Worm (Caenorhabditis elegans) whole organism, L1 larva: ENCODE results near the gene C48A7.16.

Source experiments
- C04F5.9 ChIP-seq: sonication (generic microtip); optimal IDR thresholded peaks from 2 replicates; lab custom pipeline; 2016; ENCODE audit warnings: missing genetic modification characterization, missing compliant biosample characterization
- C34B4.2 ChIP-seq: sonication (generic microtip); optimal IDR thresholded peaks from 2 replicates; lab custom pipeline; 2017; ENCODE audit warnings: mild to moderate bottlenecking, missing genetic modification characterization, missing compliant biosample characterization
- F16B12.6 ChIP-seq: fragments of 150-350 bp; optimal IDR thresholded peaks from 2 replicates; lab custom pipeline; 2014; ENCODE audit warnings: missing biosample characterization, missing genetic modification characterization
- alr-1 ChIP-seq: fragments of 200-800 bp; sonication (Bioruptor generic); optimal IDR thresholded peaks from 2 replicates; lab custom pipeline; 2018; ENCODE audit warnings: borderline replicate concordance, mild to moderate bottlenecking, missing genetic modification characterization, missing compliant biosample characterization
- blmp-1 ChIP-seq: fragments of 150-350 bp; optimal IDR thresholded peaks from 2 replicates; lab custom pipeline; 2014; ENCODE audit warnings: missing biosample characterization, missing genetic modification characterization
- ceh-8 ChIP-seq: fragments of 200-800 bp; sonication (Bioruptor generic); optimal IDR thresholded peaks from 2 replicates; lab custom pipeline; 2018; ENCODE audit warnings: mild to moderate bottlenecking, missing genetic modification characterization, moderate library complexity, missing compliant biosample characterization
- ceh-82 ChIP-seq, 3 experiments: fragments of 150-350 bp in 1 of 3; sonication (generic microtip) in 2 of 3; optimal IDR thresholded peaks; 2 replicates each; lab custom pipeline; 2014 to 2017; ENCODE audit warnings: missing biosample characterization in 3 of 3, missing genetic modification characterization in 3 of 3
- ceh-90 ChIP-seq: sonication (generic microtip); optimal IDR thresholded peaks from 2 replicates; lab custom pipeline; 2016; ENCODE audit warnings: missing genetic modification characterization, missing compliant biosample characterization
- dsc-1 ChIP-seq: sonication (generic microtip); optimal IDR thresholded peaks from 2 replicates; lab custom pipeline; 2016; ENCODE audit warnings: mild to moderate bottlenecking, missing genetic modification characterization, missing compliant biosample characterization
- egl-13 ChIP-seq: sonication (generic microtip); optimal IDR thresholded peaks from 2 replicates; lab custom pipeline; 2016; ENCODE audit warnings: missing genotype, missing genetic modification reagents, missing genetic modification characterization, missing compliant biosample characterization
- egl-27 ChIP-seq, 2 experiments: fragments of 150-350 bp in 1 of 2; sonication (generic microtip); optimal IDR thresholded peaks; 3 replicates each; lab custom pipeline; 2017 to 2018; ENCODE audit warnings: missing biosample characterization in 2 of 2, missing genetic modification characterization in 2 of 2, missing genetic modification reagents in 2 of 2
- elt-3 ChIP-seq, 6 experiments: fragments of 150-350 bp in 1 of 6; sonication (generic microtip); optimal IDR thresholded peaks; 2 replicates each; lab custom pipeline; 2017 to 2018; ENCODE audit warnings: missing biosample characterization in 6 of 6, missing genetic modification characterization in 6 of 6, inconsistent platforms in 1 of 6
- ets-5 ChIP-seq: fragments of 200-800 bp; sonication (Bioruptor generic); IDR thresholded peaks from 2 replicates; pipeline ENCODE4 v1.3.6; 2022; ENCODE audit warnings: missing genetic modification characterization, missing compliant biosample characterization
- fkh-10 ChIP-seq: sonication (generic microtip); optimal IDR thresholded peaks from 2 replicates; lab custom pipeline; 2017; ENCODE audit warnings: missing biosample characterization, missing genetic modification reagents, missing genetic modification characterization
- hlh-17 ChIP-seq: fragments of 200-800 bp; sonication (Bioruptor generic); optimal IDR thresholded peaks from 2 replicates; lab custom pipeline; 2018; ENCODE audit warnings: missing genetic modification characterization, mild to moderate bottlenecking, missing compliant biosample characterization, moderate library complexity, borderline replicate concordance
- hpl-2 ChIP-seq: fragments of 150-350 bp; optimal IDR thresholded peaks from 2 replicates; lab custom pipeline; 2014; ENCODE audit warnings: missing biosample characterization, missing genetic modification reagents, missing genetic modification characterization
- irx-1 ChIP-seq: sonication (generic microtip); optimal IDR thresholded peaks from 2 replicates; lab custom pipeline; 2016; ENCODE audit warnings: missing genetic modification characterization, missing compliant biosample characterization
- jun-1 ChIP-seq: fragments of 150-350 bp; optimal IDR thresholded peaks from 2 replicates; lab custom pipeline; 2014; ENCODE audit warnings: missing biosample characterization, missing genetic modification reagents, missing genetic modification characterization
- lin-13 ChIP-seq: fragments of 150-350 bp; optimal IDR thresholded peaks from 2 replicates; lab custom pipeline; 2014; ENCODE audit warnings: missing biosample characterization, missing genetic modification reagents, missing genetic modification characterization
- lin-14 ChIP-seq: fragments of 200-800 bp; sonication (Bioruptor generic); optimal IDR thresholded peaks from 2 replicates; lab custom pipeline; 2018; ENCODE audit warnings: mild to moderate bottlenecking, missing genetic modification characterization, moderate library complexity, missing compliant biosample characterization
- mef-2 ChIP-seq: fragments of 150-350 bp; optimal IDR thresholded peaks from 2 replicates; lab custom pipeline; 2014; ENCODE audit warnings: missing biosample characterization, missing genetic modification characterization
- mep-1 ChIP-seq: fragments of 150-350 bp; optimal IDR thresholded peaks from 2 replicates; lab custom pipeline; 2014; ENCODE audit warnings: missing biosample characterization, missing genetic modification characterization
- nhr-12 ChIP-seq: sonication (generic microtip); optimal IDR thresholded peaks from 2 replicates; lab custom pipeline; 2017; ENCODE audit warnings: missing biosample characterization, missing genetic modification characterization
- nhr-19 ChIP-seq: fragments of 200-800 bp; sonication (Bioruptor generic); conservative IDR thresholded peaks from 2 replicates; pipeline ENCODE4 v1.3.6; 2022; ENCODE audit warnings: missing genetic modification characterization, missing compliant biosample characterization
- nhr-20 ChIP-seq: sonication (generic microtip); optimal IDR thresholded peaks from 2 replicates; lab custom pipeline; 2016; ENCODE audit warnings: mild to moderate bottlenecking, missing genetic modification characterization, missing compliant biosample characterization
- nhr-47 ChIP-seq: sonication (generic microtip); optimal IDR thresholded peaks from 2 replicates; lab custom pipeline; 2016; ENCODE audit warnings: mild to moderate bottlenecking, missing genetic modification characterization, moderate library complexity, missing compliant biosample characterization
- nhr-71 ChIP-seq: sonication (generic microtip); optimal IDR thresholded peaks from 2 replicates; lab custom pipeline; 2016; ENCODE audit warnings: mild to moderate bottlenecking, missing genetic modification characterization, moderate library complexity, missing compliant biosample characterization
- nhr-77 ChIP-seq: fragments of 150-350 bp; optimal IDR thresholded peaks from 2 replicates; lab custom pipeline; 2014; ENCODE audit warnings: missing biosample characterization, missing genetic modification characterization
- pag-3 ChIP-seq: sonication (generic microtip); optimal IDR thresholded peaks from 2 replicates; lab custom pipeline; 2017; ENCODE audit warnings: missing genetic modification characterization, mild to moderate bottlenecking, missing compliant biosample characterization, antibody characterized with exemption, borderline replicate concordance; ENCODE audit not compliant: insufficient read depth
- pqm-1 ChIP-seq: sonication (generic microtip); optimal IDR thresholded peaks from 3 replicates; lab custom pipeline; 2017; ENCODE audit warnings: missing biosample characterization, missing genetic modification characterization
- rnt-1 ChIP-seq: sonication (generic microtip); optimal IDR thresholded peaks from 2 replicates; lab custom pipeline; 2016; ENCODE audit warnings: mild to moderate bottlenecking, missing genetic modification characterization, moderate library complexity, missing compliant biosample characterization
- snpc-4 ChIP-seq: fragments of 150-350 bp; optimal IDR thresholded peaks from 2 replicates; lab custom pipeline; 2014; ENCODE audit warnings: missing biosample characterization, missing genetic modification characterization
- sptf-1 ChIP-seq: fragments of 150-350 bp; optimal IDR thresholded peaks from 2 replicates; lab custom pipeline; 2014; ENCODE audit warnings: missing biosample characterization, missing genetic modification characterization
- swsn-7 ChIP-seq: sonication (generic microtip); optimal IDR thresholded peaks from 2 replicates; lab custom pipeline; 2016; ENCODE audit warnings: missing genetic modification characterization, missing compliant biosample characterization
- tbx-2 ChIP-seq: sonication (generic microtip); optimal IDR thresholded peaks from 2 replicates; lab custom pipeline; 2016; ENCODE audit warnings: missing genetic modification characterization, missing compliant biosample characterization
- unc-98 ChIP-seq: fragments of 200-800 bp; sonication (Bioruptor generic); IDR thresholded peaks from 2 replicates; pipeline ENCODE4 v1.3.6; 2022; ENCODE audit warnings: missing genetic modification characterization, missing compliant biosample characterization
- xbp-1 ChIP-seq: sonication (generic microtip); optimal IDR thresholded peaks from 2 replicates; lab custom pipeline; 2016; ENCODE audit warnings: missing genetic modification characterization, missing compliant biosample characterization
- zag-1 ChIP-seq: fragments of 150-350 bp; optimal IDR thresholded peaks from 2 replicates; lab custom pipeline; 2014; ENCODE audit warnings: missing biosample characterization, missing genetic modification characterization
- zip-4 ChIP-seq: fragments of 200-800 bp; sonication (Bioruptor generic); optimal IDR thresholded peaks from 2 replicates; lab custom pipeline; 2018; ENCODE audit warnings: mild to moderate bottlenecking, missing genetic modification characterization, moderate library complexity, missing compliant biosample characterization
- ztf-11 ChIP-seq, 2 experiments: sonication (generic microtip); optimal IDR thresholded peaks; 2 replicates each; lab custom pipeline; 2016 to 2017; ENCODE audit warnings: missing genetic modification characterization in 2 of 2, missing biosample characterization in 1 of 2, missing compliant biosample characterization in 1 of 2

Gene C48A7.16

ce11 chrIV:7428998-7429397 lies 23.7 kb downstream of the C48A7.16 start (continued):
- no peak for TF ChIP-seq ceh-82 (tag; optimal IDR thresholded peaks at IDR 0.05; lab: Kevin White, UChicago)
- no peak for TF ChIP-seq F16B12.6 (tag; lab: Kevin White, UChicago)
- peak; percentile 82 for TF ChIP-seq rnt-1 (tag; lab: Kevin White, UChicago)

ce11 chrIV:7433858-7434257 lies 28.6 kb downstream of the C48A7.16 start, which contains the start of gene B0496.11:
Gene B0496.11, minus strand, starts transcription at chrIV:7433958.
- no peak for TF ChIP-seq snpc-4 (tag; lab: Kevin White, UChicago)
- TF ChIP-seq, all 84 proteins: peak for 0

DNA sequence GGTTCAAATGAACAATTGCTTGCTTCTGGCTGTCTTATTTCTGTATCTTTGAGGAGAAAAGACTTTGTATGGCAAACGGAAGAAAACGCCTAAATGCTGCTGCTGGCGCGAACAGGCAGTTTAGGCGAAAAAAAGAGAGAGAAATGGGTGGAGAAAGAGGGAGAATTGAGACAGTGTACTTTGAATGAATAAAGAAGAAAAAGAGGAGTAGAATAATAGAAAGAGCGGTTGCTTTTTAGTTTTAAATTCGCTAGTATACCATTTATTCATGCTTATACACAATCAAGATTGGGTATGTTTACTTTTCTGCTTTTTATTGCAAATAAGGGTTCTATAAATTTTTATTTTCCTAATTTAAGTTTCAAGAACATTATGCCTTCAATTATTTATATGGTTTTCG lies 34.1 kb downstream of the C48A7.16 start:
- TF ChIP-seq ceh-90: no peak
- no peak for TF ChIP-seq swsn-7
- no peak for TF ChIP-seq dsc-1
- TF ChIP-seq blmp-1: peak; percentile 8

- TF ChIP-seq ets-5 (GFP tag; lab: Robert Waterston, UW) (no peak), nhr-20 (no peak), pqm-1 (tag; lab: Kevin White, UChicago) (no peak), C34B4.2 (no peak), ceh-82 (tag; optimal IDR thresholded peaks at IDR 0.05; lab: Kevin White, UChicago) (no peak), dsc-1 (no peak), elt-3 (tag; optimal IDR thresholded peaks at IDR 0.05; lab: Kevin White, UChicago) (peak in 4 of 6 experiments; percentile 1 to 77 (median 42)), hlh-17 (GFP tag; lab: Kevin White, UChicago) (no peak), hpl-2 (GFP tag; lab: Kevin White, UChicago) (no peak), ceh-90 (no peak), blmp-1 (peak; percentile 97), nhr-71 (tag; lab: Kevin White, UChicago) (no peak)
Observed at ce11 chrIV:7440238-7440637, 35.0 kb downstream of the C48A7.16 start.

- no peak for TF ChIP-seq egl-13 (tag; lab: Kevin White, UChicago)
- no peak for TF ChIP-seq nhr-19 (GFP tag; lab: Robert Waterston, UW)
- no peak for TF ChIP-seq pag-3
Observed at ce11 chrIV:7445236-7445635, 40.0 kb downstream of the C48A7.16 start, which contains the start of gene valv-1. Gene valv-1, minus strand, starts transcription at chrIV:7445336.

ce11 chrIV:7445995-7446394 lies 40.7 kb downstream of the C48A7.16 start, which contains the start of gene B0496.1:
Gene B0496.1, plus strand, starts transcription at chrIV:7446295.
- no peak for TF ChIP-seq pag-3
- TF ChIP-seq blmp-1: peak; percentile 41
- TF ChIP-seq, all 84 proteins: peak for 1

ce11 chrIV:7447556-7447955 lies 42.3 kb downstream of the C48A7.16 start, which contains the start of gene B0496.2:
Gene B0496.2, plus strand, starts transcription at chrIV:7447856.
- no peak for TF ChIP-seq lin-14
- TF ChIP-seq nhr-47: no peak
- no peak for TF ChIP-seq xbp-1 (tag; lab: Kevin White, UChicago)
- no peak for TF ChIP-seq zag-1 (tag; lab: Kevin White, UChicago)
- no peak for TF ChIP-seq ceh-8 (GFP tag; lab: Kevin White, UChicago)
- TF ChIP-seq nhr-77 (tag; lab: Kevin White, UChicago): no peak
- TF ChIP-seq lin-13 (GFP tag; lab: Kevin White, UChicago): no peak
- no peak for TF ChIP-seq tbx-2
- TF ChIP-seq, all 84 proteins: peak for 0

DNA sequence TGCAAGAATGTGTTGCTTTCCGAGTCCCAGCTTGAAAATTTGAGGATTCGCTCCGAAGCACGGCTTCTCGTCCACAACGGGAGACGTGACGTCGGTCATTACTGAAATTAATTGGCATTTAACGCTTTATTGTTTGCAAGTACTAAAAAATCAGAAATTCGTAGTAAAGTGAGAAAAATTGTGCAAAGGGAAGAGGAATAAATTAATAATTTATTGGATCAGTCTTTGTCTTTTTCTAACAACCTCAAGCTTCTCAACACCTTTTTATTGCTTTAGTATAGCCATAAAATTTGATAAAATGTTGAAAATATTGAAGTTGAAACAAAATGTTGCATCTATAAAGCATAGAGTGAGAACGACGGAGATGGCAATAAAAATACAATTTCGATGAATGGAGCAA lies 46.1 kb downstream of the C48A7.16 start, which contains the start of gene tes-1:
TSS of gene tes-1 (minus strand) at position 101 of the 400 bp plus-strand sequence.
- TF ChIP-seq mef-2 (tag; lab: Kevin White, UChicago) (no peak), zip-4 (no peak), ceh-90 (no peak), irx-1 (tag; lab: Kevin White, UChicago) (no peak), unc-98 (no peak), C04F5.9 (tag; lab: Kevin White, UChicago) (no peak), ztf-11 (tag; optimal IDR thresholded peaks at IDR 0.05; lab: Kevin White, UChicago) (no peak), fkh-10 (no peak), elt-3 (tag; optimal IDR thresholded peaks at IDR 0.05; lab: Kevin White, UChicago) (no peak), mep-1 (tag; lab: Kevin White, UChicago) (no peak), sptf-1 (tag; lab: Kevin White, UChicago) (no peak), egl-27 (tag; optimal IDR thresholded peaks at IDR 0.05; lab: Kevin White, UChicago) (no peak), nhr-12 (tag; lab: Kevin White, UChicago) (no peak), xbp-1 (tag; lab: Kevin White, UChicago) (no peak), alr-1 (tag; lab: Kevin White, UChicago) (no peak), jun-1 (tag; lab: Kevin White, UChicago) (no peak)
